Worm (Caenorhabditis elegans) whole organism, late embryonic: ENCODE data around the gene ubc-9.

Experiments
- ceh-9 ChIP-seq: sonication (generic microtip); optimal IDR thresholded peaks from 2 replicates; lab custom pipeline; 2016; ENCODE audit warnings: mild to moderate bottlenecking, missing genetic modification characterization, inconsistent platforms, missing compliant biosample characterization
- dve-1 ChIP-seq: sonication (generic microtip); optimal IDR thresholded peaks from 2 replicates; lab custom pipeline; 2017; ENCODE audit warnings: antibody characterized with exemption, mild to moderate bottlenecking, missing genetic modification characterization, missing compliant biosample characterization
- fkh-10 ChIP-seq: fragments of 150-350 bp; optimal IDR thresholded peaks from 2 replicates; lab custom pipeline; 2014; ENCODE audit warnings: missing biosample characterization, missing genetic modification reagents, missing genetic modification characterization

- TF ChIP-seq dve-1 (tag; lab: Kevin White, UChicago) (no peak), ceh-9 (tag; lab: Kevin White, UChicago) (no peak), fkh-10 (GFP tag; lab: Kevin White, UChicago) (no peak)
Observed at ce11 chrIV:4602565-4602964, 48.3 kb upstream of the ubc-9 start, which contains the start of gene F19C7.4.
